Worm (Caenorhabditis elegans): ENCODE results near the gene C55A1.11.

DNA sequence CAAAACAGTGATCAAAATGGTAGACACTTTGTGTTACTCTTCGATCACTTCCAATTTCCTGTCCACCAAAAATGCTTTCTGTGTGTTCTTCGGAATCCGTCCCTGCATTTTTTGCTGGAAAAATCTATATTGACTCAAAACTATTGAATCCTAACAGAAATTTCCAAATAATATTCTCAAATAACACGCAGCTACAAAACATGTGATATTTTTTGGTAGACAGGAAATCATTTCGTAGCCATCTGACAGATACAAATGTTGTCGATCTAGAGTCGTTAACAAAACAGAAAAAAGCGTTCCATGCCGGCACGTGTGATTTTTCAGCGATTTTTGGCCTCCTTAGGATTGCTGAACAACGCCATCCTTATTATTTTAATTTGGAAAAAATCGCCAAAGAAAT lies 12.8 kb upstream of the C55A1.11 start, which contains the start of gene str-263:
- no peak for TF ChIP-seq him-1 (tag; optimal IDR thresholded peaks at IDR 0.05)
- TF ChIP-seq dao-5 (tag; optimal IDR thresholded peaks at IDR 0.05), result no peak
- TF ChIP-seq W03F9.2 (tag; optimal IDR thresholded peaks at IDR 0.05), result no peak
